Worm (Caenorhabditis elegans) whole organism, L3 larva: ENCODE measurements around the gene zyg-11.

ENCODE experiments used
- lin-15B ChIP-seq: fragments of 150-350 bp; optimal IDR thresholded peaks from 2 replicates; lab custom pipeline; 2014; ENCODE audit warnings: missing biosample characterization, missing genetic modification characterization
- lin-39 ChIP-seq: fragments of 150-350 bp; optimal IDR thresholded peaks from 2 replicates; lab custom pipeline; 2018; ENCODE audit warnings: missing biosample characterization, missing genetic modification reagents, missing genetic modification characterization
- nhr-23 ChIP-seq: fragments of 150-350 bp; optimal IDR thresholded peaks from 2 replicates; lab custom pipeline; 2014; ENCODE audit warnings: missing biosample characterization, missing genetic modification reagents, missing genetic modification characterization
- pha-4 ChIP-seq: fragments of 150-350 bp; optimal IDR thresholded peaks from 2 replicates; lab custom pipeline; 2014; ENCODE audit warnings: missing biosample characterization, missing genetic modification reagents, missing genetic modification characterization

ce11 chrII:8059532-8059931 is 42.1 kb downstream of the zyg-11 start:
- no peak for TF ChIP-seq lin-15B (tag; lab: Kevin White, UChicago)
- TF ChIP-seq nhr-23 (tag; lab: Kevin White, UChicago): no peak
- TF ChIP-seq pha-4 (tag; lab: Kevin White, UChicago): no peak
- TF ChIP-seq lin-39 (tag; lab: Kevin White, UChicago): no peak
